Worm (Caenorhabditis elegans): Measurements from ENCODE around the gene W02B12.11.
A peak's percentile ranks its signal among the peaks of the same experiment; 100 is the strongest.
"Not testable (repeated sequence)": the region's sequence is repeated elsewhere in the genome, so short reads cannot be mapped to it uniquely, and the experiment has no call there.

The W02B12.11 gene

DNA sequence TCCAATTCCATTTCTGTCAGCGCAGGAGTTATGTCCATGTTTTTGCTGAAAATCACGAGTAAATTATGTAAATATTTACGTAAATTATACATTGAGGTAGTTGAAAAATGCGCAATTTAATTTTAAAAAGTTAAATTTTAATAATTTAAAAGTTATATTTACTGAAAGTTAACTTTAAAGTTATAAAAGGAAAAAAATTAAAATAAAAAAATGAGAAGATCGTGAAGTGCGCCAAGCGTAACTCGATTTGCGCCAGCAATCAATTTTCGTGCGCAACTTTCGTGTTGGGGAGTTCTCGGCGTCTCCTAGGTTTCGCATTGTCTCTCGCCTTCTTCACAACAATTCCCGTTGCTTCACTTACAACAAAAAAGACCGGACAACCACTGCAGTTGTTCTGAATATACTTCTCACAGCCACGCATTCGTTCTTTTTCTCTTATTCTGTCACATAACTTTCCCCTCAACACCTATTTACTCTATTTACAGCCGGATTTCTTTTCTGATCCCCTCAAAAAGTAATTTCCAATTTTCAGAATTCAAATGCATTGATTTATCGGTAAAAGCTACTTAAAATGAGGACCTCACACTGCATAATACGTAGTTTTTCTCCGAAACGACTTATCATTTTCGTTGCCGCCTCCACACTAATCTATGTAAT is at the start of gene W02B12.11, which contains the start of gene metl-1:
TSS of gene W02B12.11 (plus strand) at position 337 of the 657 bp plus-strand sequence.
TSS of gene metl-1 (minus strand) at position 51 of the 657 bp plus-strand sequence.
- TF ChIP-seq ref-1 (GFP tag; conservative IDR thresholded peaks at IDR 0.05) (no peak), flt-1 (GFP tag; IDR thresholded peaks at IDR 0.05) (peak; percentile 63; the same call in 1 of the 2 replicates), tab-1 (GFP tag; IDR thresholded peaks at IDR 0.05) (0 out of 2 replicates have a peak, but pooled peaks have one; percentile 62), cog-1 (tag; optimal IDR thresholded peaks at IDR 0.05) (peak; percentile 50), T22C8.4 (GFP tag; IDR thresholded peaks at IDR 0.05) (no peak), ztf-29 (GFP tag; IDR thresholded peaks at IDR 0.05) (no peak), klf-2 (GFP tag; conservative IDR thresholded peaks at IDR 0.05) (no peak), ztf-23 (GFP tag; IDR thresholded peaks at IDR 0.05) (peak; percentile 63; the same call in 1 of the 2 replicates), med-1 (GFP tag; optimal IDR thresholded peaks at IDR 0.05; ENCODE audit: insufficient read depth) (peak; percentile 49)

DNA sequence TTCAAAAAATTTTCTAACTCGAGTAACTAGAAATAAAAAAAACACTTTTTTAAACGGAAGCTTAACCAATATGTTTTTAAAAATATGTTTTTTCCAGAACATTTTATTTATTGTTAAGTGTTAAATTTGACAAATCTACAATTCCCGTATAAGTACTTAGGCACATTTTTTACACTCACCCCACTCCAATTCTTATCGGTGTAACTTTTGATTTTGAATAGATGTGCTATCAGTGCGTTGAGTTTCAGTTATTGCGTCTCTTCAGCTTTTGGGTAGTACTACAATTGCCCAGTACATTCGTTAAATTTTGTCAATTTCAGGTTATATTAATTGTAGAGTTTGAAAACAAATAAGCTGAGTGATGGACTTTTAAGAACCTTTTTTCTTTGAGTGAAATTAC is 49.6 kb upstream of the W02B12.11 start:
- TF ChIP-seq tab-1 (GFP tag; IDR thresholded peaks at IDR 0.05) (no peak), flt-1 (GFP tag; IDR thresholded peaks at IDR 0.05) (no peak), ztf-23 (GFP tag; IDR thresholded peaks at IDR 0.05) (no peak), ref-1 (GFP tag; conservative IDR thresholded peaks at IDR 0.05) (no peak), cog-1 (tag; optimal IDR thresholded peaks at IDR 0.05) (no peak), T22C8.4 (GFP tag; IDR thresholded peaks at IDR 0.05) (no peak), klf-2 (GFP tag; conservative IDR thresholded peaks at IDR 0.05) (no peak), med-1 (GFP tag; optimal IDR thresholded peaks at IDR 0.05; ENCODE audit: insufficient read depth) (no peak), ztf-29 (GFP tag; IDR thresholded peaks at IDR 0.05) (no peak)

DNA sequence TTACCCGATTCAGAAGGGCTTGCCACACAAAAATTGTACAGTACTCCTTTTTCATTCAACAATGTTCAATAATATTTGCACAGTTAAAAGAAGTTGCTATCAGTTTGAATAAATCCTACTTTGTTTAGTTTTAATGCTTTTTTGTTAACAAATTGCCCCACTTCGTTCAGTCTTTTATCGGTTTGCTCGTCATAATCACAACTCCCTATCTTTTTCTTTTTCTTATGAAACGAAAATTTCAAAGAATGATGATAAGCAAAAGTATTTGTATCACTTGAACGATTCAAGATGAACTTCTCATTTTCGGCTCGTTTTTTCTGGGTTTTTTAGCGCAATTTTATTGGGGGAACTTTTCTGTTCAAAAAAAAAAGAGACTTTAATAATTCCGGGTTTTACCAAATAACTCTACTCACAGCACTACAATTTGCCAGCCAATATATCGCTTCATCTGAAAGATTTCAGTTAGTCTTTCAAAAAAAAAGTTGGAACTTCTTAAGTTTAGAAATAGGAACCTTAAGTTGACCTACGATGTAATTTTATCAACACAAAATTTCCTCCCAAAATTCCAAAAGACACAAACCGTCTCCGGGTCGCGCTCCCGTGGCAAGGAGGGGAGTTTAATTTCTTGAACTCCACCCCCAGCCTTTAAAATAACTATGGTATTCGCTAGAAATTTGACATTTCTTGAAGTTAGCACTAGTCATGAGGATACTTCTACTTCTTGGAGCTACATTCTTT is 48.9 kb upstream of the W02B12.11 start, which contains the start of gene C05D12.3:
TSS of gene C05D12.3 (plus strand) at position 688 of the 738 bp plus-strand sequence.
- TF ChIP-seq flt-1 (GFP tag; IDR thresholded peaks at IDR 0.05) = no peak
- TF ChIP-seq T22C8.4 (GFP tag; IDR thresholded peaks at IDR 0.05) = no peak
- no peak for TF ChIP-seq ref-1 (GFP tag; conservative IDR thresholded peaks at IDR 0.05)

DNA sequence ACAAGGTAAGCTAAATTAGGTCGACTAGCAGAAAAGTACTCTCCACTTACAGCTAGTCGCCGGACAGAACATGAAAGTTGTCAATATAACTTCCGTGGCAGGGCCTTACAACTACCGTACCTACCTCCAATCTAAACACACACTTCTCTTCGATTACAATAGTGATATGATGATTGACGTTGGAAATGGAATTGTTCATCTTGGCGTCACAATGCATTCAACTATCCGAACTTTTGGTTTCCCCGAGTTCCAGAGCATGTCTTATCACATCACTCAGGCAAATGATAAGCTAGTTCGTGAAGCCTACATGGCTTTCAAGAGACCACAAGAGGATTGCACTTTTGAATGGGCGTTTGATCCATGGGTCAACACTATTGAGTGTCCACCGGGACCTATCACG is 46.3 kb upstream of the W02B12.11 start:
- TF ChIP-seq tab-1 (GFP tag; IDR thresholded peaks at IDR 0.05) = no peak
- TF ChIP-seq ztf-29 (GFP tag; IDR thresholded peaks at IDR 0.05) = no peak
- TF ChIP-seq cog-1 (tag; optimal IDR thresholded peaks at IDR 0.05) = no peak
- no peak for TF ChIP-seq ztf-23 (GFP tag; IDR thresholded peaks at IDR 0.05)
- no peak for TF ChIP-seq flt-1 (GFP tag; IDR thresholded peaks at IDR 0.05)
- no peak for TF ChIP-seq ref-1 (GFP tag; conservative IDR thresholded peaks at IDR 0.05)
- TF ChIP-seq T22C8.4 (GFP tag; IDR thresholded peaks at IDR 0.05) = no peak

DNA sequence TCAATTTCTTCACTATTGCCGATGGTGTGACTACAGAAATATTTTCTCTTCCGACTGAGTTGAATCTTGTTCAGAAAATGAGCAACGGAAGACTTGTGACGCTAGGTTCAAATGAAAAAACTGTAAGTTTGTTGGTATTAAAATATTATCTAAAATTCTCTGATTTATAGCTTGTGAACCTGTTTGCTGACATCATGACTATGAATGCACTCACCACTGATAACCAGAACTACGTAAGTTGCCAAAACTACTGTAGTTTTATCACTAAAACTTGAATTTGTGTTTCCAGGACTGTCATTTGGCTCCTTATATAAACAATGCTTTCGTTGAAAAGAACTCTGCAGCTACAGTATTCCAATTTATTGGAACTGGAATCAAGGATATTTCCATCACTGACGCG is 45.1 kb upstream of the W02B12.11 start:
- no peak for TF ChIP-seq ref-1 (GFP tag; conservative IDR thresholded peaks at IDR 0.05)
- no peak for TF ChIP-seq ztf-23 (GFP tag; IDR thresholded peaks at IDR 0.05)

DNA sequence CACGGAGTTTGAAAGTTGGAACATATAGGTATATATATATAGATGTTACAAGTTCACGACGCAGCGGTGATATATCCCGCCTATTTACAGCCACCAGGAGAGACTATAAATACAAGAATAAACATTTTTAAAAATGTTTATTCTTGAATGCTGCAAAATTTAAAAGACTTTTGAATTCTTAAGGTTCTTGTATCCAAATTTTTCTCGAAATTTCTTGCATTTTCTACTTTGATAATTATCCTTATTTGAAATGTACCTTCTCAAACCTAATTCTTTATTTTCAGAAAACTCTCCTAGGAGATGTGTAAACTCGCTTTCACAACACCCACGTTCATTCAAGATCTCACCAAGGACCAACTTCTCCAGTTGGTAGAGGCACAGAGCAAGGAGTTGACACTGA is 42.1 kb upstream of the W02B12.11 start, which contains the start of gene C05D12.4:
TSS of gene C05D12.4 (plus strand) at position 301 of the 400 bp plus-strand sequence.
- no peak for TF ChIP-seq tab-1 (GFP tag; IDR thresholded peaks at IDR 0.05)
- no peak for TF ChIP-seq med-1 (GFP tag; optimal IDR thresholded peaks at IDR 0.05; ENCODE audit: insufficient read depth)
- no peak for TF ChIP-seq cog-1 (tag; optimal IDR thresholded peaks at IDR 0.05)
- TF ChIP-seq ztf-23 (GFP tag; IDR thresholded peaks at IDR 0.05) = no peak
- no peak for TF ChIP-seq ref-1 (GFP tag; conservative IDR thresholded peaks at IDR 0.05)
- no peak for TF ChIP-seq T22C8.4 (GFP tag; IDR thresholded peaks at IDR 0.05)
- TF ChIP-seq ztf-29 (GFP tag; IDR thresholded peaks at IDR 0.05) = no peak
- TF ChIP-seq flt-1 (GFP tag; IDR thresholded peaks at IDR 0.05) = no peak
- TF ChIP-seq klf-2 (GFP tag; conservative IDR thresholded peaks at IDR 0.05) = no peak

DNA sequence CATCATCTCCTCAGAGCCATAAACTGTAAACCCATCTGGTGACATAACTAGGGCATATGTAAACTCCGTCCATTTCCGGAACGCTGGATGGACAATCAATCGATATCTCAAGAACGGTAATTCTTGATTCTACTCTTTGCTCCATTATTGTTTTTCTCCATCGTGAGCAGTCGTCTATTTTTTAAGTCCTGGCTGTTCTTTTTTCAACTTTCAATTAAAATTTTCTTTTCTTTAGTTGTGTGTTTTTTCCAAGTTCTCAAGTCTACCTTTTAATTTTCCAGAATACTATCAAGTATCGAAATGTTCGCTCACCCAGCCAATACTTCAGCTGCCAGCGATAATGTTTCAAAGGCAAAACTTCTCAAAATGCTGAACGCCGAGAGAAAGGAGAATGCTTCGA is 39.7 kb upstream of the W02B12.11 start, which contains the start of gene C05D12.5:
TSS of gene C05D12.5 (plus strand) at position 301 of the 400 bp plus-strand sequence.
- TF ChIP-seq flt-1 (GFP tag; IDR thresholded peaks at IDR 0.05) (no peak), cog-1 (tag; optimal IDR thresholded peaks at IDR 0.05) (no peak), klf-2 (GFP tag; conservative IDR thresholded peaks at IDR 0.05) (no peak), ztf-29 (GFP tag; IDR thresholded peaks at IDR 0.05) (no peak), med-1 (GFP tag; optimal IDR thresholded peaks at IDR 0.05; ENCODE audit: insufficient read depth) (no peak)

DNA sequence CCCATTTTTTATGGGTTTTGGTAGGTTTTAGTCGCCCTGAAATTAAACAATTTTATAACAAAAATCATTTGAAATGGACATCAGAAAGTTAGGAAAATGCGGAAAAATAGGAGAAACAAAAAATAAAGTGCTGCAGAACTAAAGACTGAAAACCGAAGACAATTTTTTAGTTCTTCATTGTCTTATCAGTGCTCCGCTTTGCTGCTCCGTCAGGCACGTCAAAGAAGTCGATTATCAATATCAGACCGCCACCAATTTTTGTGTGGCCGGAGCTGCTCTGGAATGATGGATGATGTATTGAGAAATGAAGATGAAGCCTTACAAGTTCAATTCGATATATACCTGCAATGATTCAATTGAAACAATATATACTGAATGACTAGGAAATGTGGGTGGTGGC is 35.2 kb upstream of the W02B12.11 start, which contains the start of gene vha-6:
TSS of gene vha-6 (minus strand) at position 36 of the 400 bp plus-strand sequence.
- no peak for TF ChIP-seq klf-2 (GFP tag; conservative IDR thresholded peaks at IDR 0.05)
- TF ChIP-seq cog-1 (tag; optimal IDR thresholded peaks at IDR 0.05) = no peak

DNA sequence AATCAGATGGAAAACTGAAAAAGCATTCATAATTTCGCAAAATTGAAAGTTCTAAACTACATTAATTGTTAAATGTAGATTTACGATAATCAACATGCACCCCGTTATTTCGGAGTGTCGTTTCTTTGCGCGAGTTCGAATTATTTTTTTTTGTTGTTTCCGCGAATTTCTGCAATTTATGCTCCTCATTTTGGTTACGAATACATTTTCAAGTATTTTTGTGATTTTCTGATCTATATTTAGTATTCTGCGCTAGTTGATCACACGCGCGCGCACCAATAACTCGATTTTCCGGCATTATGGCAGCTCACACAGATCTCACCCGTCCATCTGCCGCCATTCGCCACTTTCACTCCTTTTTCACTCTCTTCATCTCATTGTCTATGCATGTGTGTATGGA is 33.4 kb upstream of the W02B12.11 start, which contains the start of gene VW02B12L.2:
TSS of gene VW02B12L.2 (minus strand) at position 65 of the 400 bp plus-strand sequence.
- TF ChIP-seq ztf-23 (GFP tag; IDR thresholded peaks at IDR 0.05) (no peak), cog-1 (tag; optimal IDR thresholded peaks at IDR 0.05) (peak; percentile 16)

DNA sequence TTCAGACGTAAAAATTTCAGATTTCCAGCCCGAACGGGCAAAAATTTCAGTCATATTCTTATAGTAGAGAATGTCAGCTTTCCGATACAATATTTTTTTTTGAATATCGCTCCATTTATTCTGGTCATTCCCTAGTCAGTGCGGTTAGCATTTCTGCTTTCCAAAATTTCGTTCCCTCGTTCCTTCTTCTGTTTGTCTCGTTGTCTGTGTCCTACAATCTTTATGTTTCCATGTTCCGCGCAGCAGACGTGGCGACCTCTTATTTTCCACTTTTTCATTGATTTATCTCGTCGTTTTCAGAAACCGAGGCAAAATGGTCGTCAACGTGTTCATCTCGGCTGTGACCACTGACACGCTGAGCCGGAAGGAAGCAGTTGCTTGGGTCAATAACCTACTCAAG is 31.2 kb upstream of the W02B12.11 start, which contains the start of gene ebp-2:
TSS of gene ebp-2 (plus strand) at position 301 of the 400 bp plus-strand sequence.
- TF ChIP-seq ref-1 (GFP tag; conservative IDR thresholded peaks at IDR 0.05); tab-1 (GFP tag; IDR thresholded peaks at IDR 0.05); ztf-23 (GFP tag; IDR thresholded peaks at IDR 0.05): not testable (repeated sequence)

Measured in whole organism, midembryonic.